Fruit fly (Drosophila melanogaster) whole organism, embryonic: ENCODE measurements around the gene Usp14.

Experiments used
- Abd-B ChIP-seq: fragments of 200-800 bp; sonication (Bioruptor generic); optimal IDR thresholded peaks from 2 replicates; lab custom pipeline; 2018; ENCODE audit warnings: missing biosample characterization, mild to moderate bottlenecking, missing genetic modification characterization, moderate library complexity
- Adf1 ChIP-seq: fragments of 200-800 bp; sonication (Bioruptor generic); IDR thresholded peaks from 2 replicates; pipeline ENCODE4 v1.3.6; 2022; ENCODE audit warnings: missing biosample characterization, missing genetic modification characterization
- Bteb2 ChIP-seq: fragments of 200-800 bp; sonication (Bioruptor generic); optimal IDR thresholded peaks from 2 replicates; lab custom pipeline; 2016; ENCODE audit warnings: missing biosample characterization, missing genetic modification characterization
- CG1024 ChIP-seq: fragments of 200-800 bp; sonication (Bioruptor generic); IDR thresholded peaks from 2 replicates; pipeline ENCODE4 v1.3.6; 2022; ENCODE audit warnings: missing biosample characterization, missing genetic modification characterization
- CG10366 ChIP-seq: fragments of 200-800 bp; sonication (Bioruptor generic); IDR thresholded peaks from 2 replicates; pipeline ENCODE4 v1.3.6; 2022; ENCODE audit warnings: missing biosample characterization, missing genetic modification characterization
- CG15479 ChIP-seq: fragments of 200-800 bp; sonication (Bioruptor generic); optimal IDR thresholded peaks from 3 replicates; lab custom pipeline; 2019; ENCODE audit warnings: missing biosample characterization, mild to moderate bottlenecking, missing genetic modification characterization, moderate library complexity
- CG16813 ChIP-seq: fragments of 200-800 bp; sonication (Bioruptor generic); IDR thresholded peaks from 3 replicates; pipeline ENCODE4 v1.3.6; 2022; ENCODE audit warnings: missing biosample characterization, missing genetic modification characterization; ENCODE audit not compliant: partially characterized antibody
- CG16815 ChIP-seq: fragments of 200-800 bp; sonication (Bioruptor generic); optimal IDR thresholded peaks from 3 replicates; lab custom pipeline; 2017; ENCODE audit warnings: missing biosample characterization, mild to moderate bottlenecking, missing genetic modification characterization
- CG16863 ChIP-seq: fragments of 200-800 bp; sonication (Bioruptor generic); optimal IDR thresholded peaks from 3 replicates; lab custom pipeline; 2016; ENCODE audit warnings: missing biosample characterization, missing genetic modification characterization
- CG17385 ChIP-seq: fragments of 200-800 bp; sonication (Bioruptor generic); optimal IDR thresholded peaks from 3 replicates; lab custom pipeline; 2018; ENCODE audit warnings: missing biosample characterization, mild to moderate bottlenecking, missing genetic modification characterization
- CG18619 ChIP-seq: fragments of 200-800 bp; sonication (Bioruptor generic); optimal IDR thresholded peaks from 3 replicates; lab custom pipeline; 2017; ENCODE audit warnings: missing biosample characterization, mild to moderate bottlenecking, missing genetic modification characterization
- CG2875 ChIP-seq: fragments of 200-800 bp; sonication (Bioruptor generic); optimal IDR thresholded peaks from 2 replicates; lab custom pipeline; 2017; ENCODE audit warnings: missing biosample characterization, mild to moderate bottlenecking, missing genetic modification characterization, missing genetic modification reagents
- CG30020 ChIP-seq: fragments of 200-800 bp; optimal IDR thresholded peaks from 2 replicates; lab custom pipeline; 2019; ENCODE audit warnings: missing biosample characterization, mild to moderate bottlenecking, missing genetic modification characterization, moderate library complexity
- CG31441 ChIP-seq: fragments of 200-800 bp; sonication (Bioruptor generic); IDR thresholded peaks from 2 replicates; pipeline ENCODE4 v1.3.6; 2022; ENCODE audit warnings: missing biosample characterization, missing genetic modification characterization
- CG32532 ChIP-seq: fragments of 200-800 bp; sonication (Bioruptor generic); IDR thresholded peaks from 2 replicates; pipeline ENCODE4 v1.3.6; 2022; ENCODE audit warnings: missing biosample characterization, missing genetic modification characterization
- CG3847 ChIP-seq: fragments of 200-800 bp; sonication (Bioruptor generic); IDR thresholded peaks from 2 replicates; pipeline ENCODE4 v1.3.6; 2022; ENCODE audit warnings: missing biosample characterization, missing genetic modification characterization
- CG43689 ChIP-seq: fragments of 200-800 bp; sonication (Bioruptor generic); IDR thresholded peaks from 2 replicates; pipeline ENCODE4 v1.3.6; 2022; ENCODE audit warnings: missing biosample characterization, missing genetic modification characterization
- CG7556 ChIP-seq: fragments of 200-800 bp; sonication (Bioruptor generic); optimal IDR thresholded peaks from 2 replicates; lab custom pipeline; 2017; ENCODE audit warnings: missing biosample characterization, mild to moderate bottlenecking, missing genetic modification characterization
- CG7928 ChIP-seq: fragments of 200-800 bp; sonication (Bioruptor generic); optimal IDR thresholded peaks from 2 replicates; lab custom pipeline; 2017; ENCODE audit warnings: missing biosample characterization, mild to moderate bottlenecking, missing genetic modification characterization
- CG8944 ChIP-seq: fragments of 200-800 bp; sonication (Bioruptor generic); optimal IDR thresholded peaks from 3 replicates; lab custom pipeline; 2016; ENCODE audit warnings: missing biosample characterization, missing genetic modification characterization
- CoRest ChIP-seq: fragments of 200-800 bp; sonication (Bioruptor generic); optimal IDR thresholded peaks from 3 replicates; lab custom pipeline; 2018; ENCODE audit warnings: missing biosample characterization, mild to moderate bottlenecking, missing genetic modification characterization, moderate library complexity
- Doc3 ChIP-seq: fragments of 200-800 bp; sonication (Bioruptor generic); IDR thresholded peaks from 3 replicates; pipeline ENCODE4 v1.3.6; 2022; ENCODE audit warnings: missing biosample characterization, missing genetic modification characterization; ENCODE audit not compliant: partially characterized antibody
- Jarid2 ChIP-seq: fragments of 200-800 bp; sonication (Bioruptor generic); optimal IDR thresholded peaks from 3 replicates; lab custom pipeline; 2017; ENCODE audit warnings: mild to moderate bottlenecking, missing biosample characterization, missing genetic modification reagents, missing genetic modification characterization
- Lhr ChIP-seq: fragments of 200-800 bp; sonication (Bioruptor generic); optimal IDR thresholded peaks from 3 replicates; lab custom pipeline; 2017; ENCODE audit warnings: mild to moderate bottlenecking, missing biosample characterization, missing genetic modification reagents, missing genetic modification characterization
- Myb ChIP-seq: fragments of 200-800 bp; sonication (Bioruptor generic); optimal IDR thresholded peaks from 2 replicates; lab custom pipeline; 2016; ENCODE audit warnings: missing biosample characterization, missing genetic modification characterization
- Pdp1 ChIP-seq, 2 experiments: fragments of 200-800 bp; sonication (Bioruptor generic); optimal IDR thresholded peaks; 3 replicates each; lab custom pipeline; 2016; ENCODE audit warnings: missing biosample characterization in 2 of 2, missing genetic modification characterization in 2 of 2, mild to moderate bottlenecking in 1 of 2, moderate library complexity in 1 of 2
- Ptx1 ChIP-seq: fragments of 200-800 bp; sonication (Bioruptor generic); IDR thresholded peaks from 2 replicates; pipeline ENCODE4 v1.3.6; 2022; ENCODE audit warnings: missing biosample characterization, missing genetic modification characterization
- Rfx ChIP-seq: fragments of 200-800 bp; sonication (Bioruptor generic); IDR thresholded peaks from 2 replicates; pipeline ENCODE4 v1.3.6; 2022; ENCODE audit warnings: missing biosample characterization, missing genetic modification characterization
- Spps ChIP-seq: fragments of 200-800 bp; sonication (Bioruptor generic); optimal IDR thresholded peaks from 2 replicates; lab custom pipeline; 2018; ENCODE audit warnings: missing biosample characterization, mild to moderate bottlenecking, missing genetic modification characterization
- br ChIP-seq: fragments of >200 bp; optimal IDR thresholded peaks from 2 replicates; lab custom pipeline; 2017
- btn ChIP-seq: fragments of 200-800 bp; sonication (Bioruptor generic); optimal IDR thresholded peaks from 2 replicates; lab custom pipeline; 2016; ENCODE audit warnings: missing biosample characterization, missing genetic modification characterization
- cas ChIP-seq: fragments of 200-800 bp; sonication (Bioruptor generic); IDR thresholded peaks from 2 replicates; pipeline ENCODE4 v1.3.6; 2022; ENCODE audit warnings: missing biosample characterization, missing genetic modification characterization
- eve ChIP-seq, 2 experiments: fragments of >200 bp; optimal IDR thresholded peaks; 2 replicates each; lab custom pipeline; 2017; ENCODE audit warnings: missing biosample characterization in 2 of 2, missing genetic modification characterization in 2 of 2
- fd96Cb ChIP-seq: fragments of 200-800 bp; sonication (Bioruptor generic); optimal IDR thresholded peaks from 2 replicates; lab custom pipeline; 2018; ENCODE audit warnings: missing biosample characterization, mild to moderate bottlenecking, missing genetic modification characterization, moderate library complexity
- ftz-f1 ChIP-seq: fragments of 200-800 bp; sonication (Bioruptor generic); optimal IDR thresholded peaks from 2 replicates; lab custom pipeline; 2016; ENCODE audit warnings: missing biosample characterization, missing genetic modification characterization
- hth ChIP-seq: fragments of >200 bp; optimal IDR thresholded peaks from 2 replicates; lab custom pipeline; 2017; ENCODE audit warnings: inconsistent platforms
- jigr1 ChIP-seq: fragments of 200-800 bp; sonication (Bioruptor generic); IDR thresholded peaks from 3 replicates; pipeline ENCODE4 v1.3.6; 2022; ENCODE audit warnings: missing biosample characterization, missing genetic modification characterization
- oc ChIP-seq: fragments of 200-800 bp; sonication (Bioruptor generic); optimal IDR thresholded peaks from 2 replicates; lab custom pipeline; 2018; ENCODE audit warnings: missing biosample characterization, mild to moderate bottlenecking, missing genetic modification characterization, moderate library complexity
- otp ChIP-seq: fragments of 200-800 bp; sonication (Bioruptor generic); IDR thresholded peaks from 3 replicates; pipeline ENCODE4, ENCODE4 v1.3.6; 2022; ENCODE audit warnings: missing biosample characterization, missing genetic modification characterization
- peb ChIP-seq: fragments of 200-800 bp; sonication (Bioruptor generic); IDR thresholded peaks from 2 replicates; pipeline ENCODE4 v1.3.6; 2022; ENCODE audit warnings: missing biosample characterization, missing genetic modification characterization
- phol ChIP-seq: fragments of 200-800 bp; sonication (Bioruptor generic); optimal IDR thresholded peaks from 3 replicates; lab custom pipeline; 2018; ENCODE audit warnings: missing biosample characterization, mild to moderate bottlenecking, missing genetic modification characterization, moderate library complexity
- pzg ChIP-seq: fragments of 200-800 bp; sonication (Bioruptor generic); optimal IDR thresholded peaks from 3 replicates; lab custom pipeline; 2018; ENCODE audit warnings: missing biosample characterization, mild to moderate bottlenecking, missing genetic modification characterization, moderate library complexity
- row ChIP-seq: fragments of 200-800 bp; sonication (Bioruptor generic); IDR thresholded peaks from 3 replicates; pipeline ENCODE4 v1.3.6; 2022; ENCODE audit warnings: missing biosample characterization, missing genetic modification characterization
- salm ChIP-seq: fragments of 200-800 bp; sonication (Bioruptor generic); optimal IDR thresholded peaks from 2 replicates; lab custom pipeline; 2018; ENCODE audit warnings: missing biosample characterization, mild to moderate bottlenecking, missing genetic modification characterization
- sens ChIP-seq: fragments of 200-800 bp; sonication (Bioruptor generic); peaks from one replicate; lab custom pipeline; 2016; ENCODE audit warnings: missing biosample characterization, missing genetic modification characterization
- seq ChIP-seq: fragments of 200-800 bp; sonication (Bioruptor generic); IDR thresholded peaks from 2 replicates; pipeline ENCODE4 v1.3.6; 2022; ENCODE audit warnings: missing biosample characterization, missing genetic modification characterization
- tgo ChIP-seq: fragments of 200-800 bp; sonication (Bioruptor generic); IDR thresholded peaks from 3 replicates; pipeline ENCODE4 v1.3.6; 2022; ENCODE audit warnings: missing biosample characterization, missing genetic modification characterization
- vfl ChIP-seq: fragments of 200-800 bp; sonication (Bioruptor generic); optimal IDR thresholded peaks from 2 replicates; lab custom pipeline; 2016; ENCODE audit warnings: missing biosample characterization, missing genetic modification characterization
- wek ChIP-seq: fragments of 200-800 bp; sonication (Bioruptor generic); optimal IDR thresholded peaks from 3 replicates; lab custom pipeline; 2018; ENCODE audit warnings: missing biosample characterization, mild to moderate bottlenecking, missing genetic modification characterization, moderate library complexity
- zfh1 ChIP-seq: fragments of 200-800 bp; sonication (Bioruptor generic); IDR thresholded peaks from 3 replicates; pipeline ENCODE4 v1.3.6; 2022; ENCODE audit warnings: missing biosample characterization, missing genetic modification characterization

The Usp14 gene

dm6 chr2L:10263830-10264634, 50.2 kb downstream of the Usp14 start, which contains the start of gene REPTOR-BP (continued):
- peak in 1 of 2 experiments; percentile 44 for TF ChIP-seq eve (GFP tag; optimal IDR thresholded peaks at IDR 0.05; lab: Kevin White, UChicago)
- no peak for TF ChIP-seq CG32532 (GFP tag; lab: Robert Waterston, UW)
- peak; percentile 22 for TF ChIP-seq pzg
- no peak for TF ChIP-seq vfl (GFP tag; lab: Kevin White, UChicago)
- no peak for TF ChIP-seq CG16813 (GFP tag; lab: Robert Waterston, UW)
- no peak for TF ChIP-seq hth (lab: Kevin White, UChicago)
- TF ChIP-seq sens (GFP tag; lab: Kevin White, UChicago): peak; percentile 59
- TF ChIP-seq wek: peak; percentile 47
- TF ChIP-seq oc: no peak
- no peak for TF ChIP-seq cas (GFP tag; lab: Robert Waterston, UW)
- TF ChIP-seq, all 482 proteins: peak for 24

- TF ChIP-seq Abd-B: no peak
- no peak for TF ChIP-seq CG3847
- no peak for TF ChIP-seq Myb (GFP tag; lab: Kevin White, UChicago)
- TF ChIP-seq CG1024 (GFP tag; lab: Robert Waterston, UW): peak; percentile 86
- no peak for TF ChIP-seq Ptx1 (GFP tag; lab: Robert Waterston, UW)
- no peak for TF ChIP-seq Bteb2 (GFP tag; lab: Kevin White, UChicago)
- TF ChIP-seq CG30020 (tag; lab: Kevin White, UChicago): peak; percentile 98
- no peak for TF ChIP-seq peb (GFP tag; lab: Robert Waterston, UW)
- TF ChIP-seq br (lab: Kevin White, UChicago): no peak
- TF ChIP-seq seq (GFP tag; lab: Robert Waterston, UW): no peak
- TF ChIP-seq CG18619: no peak
- no peak for TF ChIP-seq ftz-f1 (GFP tag; lab: Kevin White, UChicago)
- no peak for TF ChIP-seq Spps (tag; lab: Kevin White, UChicago)
- no peak for TF ChIP-seq otp (GFP tag; lab: Robert Waterston, UW)
- no peak for TF ChIP-seq CG7556 (GFP tag; lab: Kevin White, UChicago)
- no peak for TF ChIP-seq Rfx
- no peak for TF ChIP-seq Lhr (GFP tag; lab: Kevin White, UChicago)
- TF ChIP-seq CG16815 (GFP tag; lab: Kevin White, UChicago): no peak
- TF ChIP-seq Pdp1 (GFP tag; optimal IDR thresholded peaks at IDR 0.05; lab: Kevin White, UChicago): no peak
- no peak for TF ChIP-seq btn
- no peak for TF ChIP-seq salm (tag; lab: Kevin White, UChicago)
- TF ChIP-seq Adf1 (GFP tag; lab: Robert Waterston, UW): no peak
- TF ChIP-seq row (GFP tag; lab: Robert Waterston, UW): peak; percentile 62; the same call in 2 of the 3 replicates
- TF ChIP-seq CoRest (tag; lab: Kevin White, UChicago): peak; percentile 41
- no peak for TF ChIP-seq CG16863 (GFP tag; lab: Kevin White, UChicago)
- peak; percentile 21 for TF ChIP-seq phol (tag; lab: Kevin White, UChicago)
- TF ChIP-seq CG7928 (GFP tag; lab: Kevin White, UChicago): peak; percentile 63
- no peak for TF ChIP-seq CG43689 (GFP tag; lab: Robert Waterston, UW)
- no peak for TF ChIP-seq CG2875
- no peak for TF ChIP-seq CG17385 (GFP tag; lab: Kevin White, UChicago)
- TF ChIP-seq CG31441 (GFP tag; lab: Robert Waterston, UW): no peak
- TF ChIP-seq CG8944 (GFP tag; lab: Kevin White, UChicago): no peak
- TF ChIP-seq fd96Cb (tag; lab: Kevin White, UChicago): no peak
- TF ChIP-seq tgo (GFP tag; lab: Robert Waterston, UW): no peak
- TF ChIP-seq Jarid2 (GFP tag; lab: Kevin White, UChicago): no peak
- no peak; the same call in 2 of the 3 replicates for TF ChIP-seq jigr1 (GFP tag; lab: Robert Waterston, UW)
- TF ChIP-seq CG10366 (GFP tag; lab: Robert Waterston, UW): no peak
- no peak for TF ChIP-seq CG15479 (GFP tag; lab: Kevin White, UChicago)
- TF ChIP-seq Doc3 (GFP tag; lab: Robert Waterston, UW): no peak
- TF ChIP-seq zfh1 (GFP tag; lab: Robert Waterston, UW): no peak
Observed at dm6 chr2L:10263343-10263744, 50.9 kb downstream of the Usp14 start, which contains the start of gene Rsf1. Gene Rsf1 (minus strand): TSS chr2L:10263554.
